Worm (Caenorhabditis elegans) whole organism, midembryonic: Measurements from ENCODE around the gene xpo-1.

Experiments
- cog-1 ChIP-seq: sonication (generic microtip); optimal IDR thresholded peaks from 2 replicates; lab custom pipeline; 2016; ENCODE audit warnings: missing genetic modification characterization, missing compliant biosample characterization
- tab-1 ChIP-seq: fragments of 200-800 bp; sonication (Bioruptor generic); IDR thresholded peaks from 2 replicates; pipeline ENCODE4 v1.3.6; 2022; ENCODE audit warnings: missing genetic modification characterization, missing compliant biosample characterization

DNA sequence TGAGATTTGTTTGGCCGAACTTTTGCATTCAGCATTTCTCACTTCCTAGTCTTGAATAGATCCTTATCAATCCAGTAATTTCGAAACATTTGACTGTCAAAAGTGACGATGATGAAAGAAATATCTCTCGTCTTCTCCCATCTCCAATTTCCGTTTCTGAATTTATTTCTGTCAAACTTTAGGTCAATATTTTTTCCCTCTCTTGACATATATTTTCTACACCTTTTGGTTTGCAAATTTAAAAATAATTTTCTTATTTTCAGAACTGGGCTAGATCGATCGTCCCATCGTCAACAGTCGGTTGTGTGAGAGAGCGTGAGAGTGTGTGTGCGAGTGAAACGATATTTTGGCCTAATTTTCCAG lies at the start of gene xpo-1:
- no peak for TF ChIP-seq cog-1 (tag; lab: Kevin White, UChicago)
- TF ChIP-seq tab-1 (GFP tag; lab: Robert Waterston, UW): no peak
